Worm (Caenorhabditis elegans): ENCODE measurements around the gene coq-2.

coq-2 gene

ce11 chrIII:6891560-6891959, 44.2 kb upstream of the coq-2 start, which contains the start of gene K04C2.5:
Gene K04C2.5, minus strand, starts transcription at chrIII:6891660.
- TF ChIP-seq ztf-16 (tag; optimal IDR thresholded peaks at IDR 0.05) (no peak), syd-9 (tag; optimal IDR thresholded peaks at IDR 0.05) (no peak), ceh-19 (GFP tag; optimal IDR thresholded peaks at IDR 0.05) (no peak), C38D4.7 (GFP tag; optimal IDR thresholded peaks at IDR 0.05) (no peak), hlh-6 (tag; optimal IDR thresholded peaks at IDR 0.05) (no peak), eyg-1 (tag; optimal IDR thresholded peaks at IDR 0.05) (no peak), unc-86 (tag; optimal IDR thresholded peaks at IDR 0.05) (no peak), ceh-48 (tag; optimal IDR thresholded peaks at IDR 0.05) (no peak), ceh-34 (tag; optimal IDR thresholded peaks at IDR 0.05) (no peak), pag-3 (tag; optimal IDR thresholded peaks at IDR 0.05; ENCODE audit: borderline replicate concordance) (no peak), ceh-22 (tag; optimal IDR thresholded peaks at IDR 0.05) (no peak), ref-2 (tag; optimal IDR thresholded peaks at IDR 0.05) (no peak), rnt-1 (tag; optimal IDR thresholded peaks at IDR 0.05) (no peak)

ce11 chrIII:6895166-6895565, 40.6 kb upstream of the coq-2 start:
- TF ChIP-seq elt-2 (tag; optimal IDR thresholded peaks at IDR 0.05) = peak; percentile 68
- TF ChIP-seq hlh-6 (tag; optimal IDR thresholded peaks at IDR 0.05) = no peak
- no peak for TF ChIP-seq odd-2 (tag; optimal IDR thresholded peaks at IDR 0.05)
- TF ChIP-seq pag-3 (tag; optimal IDR thresholded peaks at IDR 0.05; ENCODE audit: borderline replicate concordance) = no peak
- TF ChIP-seq K02D7.2 (tag; optimal IDR thresholded peaks at IDR 0.05) = no peak
- no peak for TF ChIP-seq pha-2 (tag; optimal IDR thresholded peaks at IDR 0.05)
- TF ChIP-seq hlh-8 (tag; optimal IDR thresholded peaks at IDR 0.05) = no peak
- no peak for TF ChIP-seq madf-2 (tag; optimal IDR thresholded peaks at IDR 0.05)
- TF ChIP-seq ceh-14 (tag; optimal IDR thresholded peaks at IDR 0.05) = no peak
- no peak for TF ChIP-seq C38D4.7 (GFP tag; optimal IDR thresholded peaks at IDR 0.05)
- no peak for TF ChIP-seq F13H6.1 (tag; optimal IDR thresholded peaks at IDR 0.05)
- TF ChIP-seq ceh-19 (GFP tag; optimal IDR thresholded peaks at IDR 0.05) = no peak
- peak; percentile 19 for TF ChIP-seq nfya-1 (tag; optimal IDR thresholded peaks at IDR 0.05)
- TF ChIP-seq elt-4 (tag; optimal IDR thresholded peaks at IDR 0.05) = no peak
- no peak for TF ChIP-seq ceh-9 (tag; optimal IDR thresholded peaks at IDR 0.05)
- TF ChIP-seq hlh-13 (GFP tag; optimal IDR thresholded peaks at IDR 0.05) = no peak
- no peak for TF ChIP-seq ama-1 (optimal IDR thresholded peaks at IDR 0.05)
- no peak for TF ChIP-seq hlh-15 (tag; optimal IDR thresholded peaks at IDR 0.05)
- no peak for TF ChIP-seq pax-1 (tag; optimal IDR thresholded peaks at IDR 0.05)
- no peak for TF ChIP-seq zip-5 (tag; optimal IDR thresholded peaks at IDR 0.05)
- peak; percentile 57 for TF ChIP-seq ceh-18 (tag; optimal IDR thresholded peaks at IDR 0.05)
- peak; percentile 44 for TF ChIP-seq unc-55 (GFP tag; optimal IDR thresholded peaks at IDR 0.05)
- TF ChIP-seq rnt-1 (tag; optimal IDR thresholded peaks at IDR 0.05) = no peak

- TF ChIP-seq tbx-2 (tag; optimal IDR thresholded peaks at IDR 0.05) (no peak), npax-4 (tag; optimal IDR thresholded peaks at IDR 0.05) (no peak), ceh-45 (GFP tag; IDR thresholded peaks at IDR 0.05) (no peak), dmd-4 (tag; optimal IDR thresholded peaks at IDR 0.05; ENCODE audit: borderline replicate concordance) (no peak), fax-1 (tag; optimal IDR thresholded peaks at IDR 0.05) (no peak), hlh-8 (tag; optimal IDR thresholded peaks at IDR 0.05) (no peak), lim-6 (tag; optimal IDR thresholded peaks at IDR 0.05) (no peak), pha-2 (tag; optimal IDR thresholded peaks at IDR 0.05) (no peak), sdc-2 (tag; optimal IDR thresholded peaks at IDR 0.05) (no peak), madf-2 (tag; optimal IDR thresholded peaks at IDR 0.05) (no peak), ceh-6 (GFP tag; optimal IDR thresholded peaks at IDR 0.05) (no peak), ceh-30 (tag; optimal IDR thresholded peaks at IDR 0.05) (no peak), K09A11.1 (tag; optimal IDR thresholded peaks at IDR 0.05; ENCODE audit: insufficient read depth) (no peak), nhr-11 (tag; optimal IDR thresholded peaks at IDR 0.05) (no peak)
These were observed 40.1 kb upstream of the coq-2 start for ce11 chrIII:6895677-6896076.

All from whole organism, late embryonic.